Worm (Caenorhabditis elegans): ENCODE measurements around the gene C13C4.8.

The C13C4.8 gene

ce11 chrV:12162906-12163305, 45.1 kb downstream of the C13C4.8 start, which contains the start of gene srj-4:
Gene srj-4 (plus strand): TSS chrV:12163206.
- TF ChIP-seq ztf-29 (GFP tag; IDR thresholded peaks at IDR 0.05), result no peak
- TF ChIP-seq T22C8.4 (GFP tag; IDR thresholded peaks at IDR 0.05), result no peak
- no peak for TF ChIP-seq klf-2 (GFP tag; conservative IDR thresholded peaks at IDR 0.05)
- no peak for TF ChIP-seq ztf-23 (GFP tag; IDR thresholded peaks at IDR 0.05)
- no peak for TF ChIP-seq med-1 (GFP tag; optimal IDR thresholded peaks at IDR 0.05; ENCODE audit: insufficient read depth)
- no peak for TF ChIP-seq cog-1 (tag; optimal IDR thresholded peaks at IDR 0.05)
- TF ChIP-seq ref-1 (GFP tag; conservative IDR thresholded peaks at IDR 0.05), result no peak
- TF ChIP-seq flt-1 (GFP tag; IDR thresholded peaks at IDR 0.05), result no peak
- TF ChIP-seq tab-1 (GFP tag; IDR thresholded peaks at IDR 0.05), result no peak

- no peak for TF ChIP-seq ztf-23 (GFP tag; IDR thresholded peaks at IDR 0.05)
- TF ChIP-seq T22C8.4 (GFP tag; IDR thresholded peaks at IDR 0.05), result no peak
- no peak for TF ChIP-seq ref-1 (GFP tag; conservative IDR thresholded peaks at IDR 0.05)
- TF ChIP-seq tab-1 (GFP tag; IDR thresholded peaks at IDR 0.05), result no peak
- TF ChIP-seq flt-1 (GFP tag; IDR thresholded peaks at IDR 0.05), result no peak
- TF ChIP-seq ztf-29 (GFP tag; IDR thresholded peaks at IDR 0.05), result no peak
- TF ChIP-seq klf-2 (GFP tag; conservative IDR thresholded peaks at IDR 0.05), result no peak
- no peak for TF ChIP-seq cog-1 (tag; optimal IDR thresholded peaks at IDR 0.05)
- no peak for TF ChIP-seq med-1 (GFP tag; optimal IDR thresholded peaks at IDR 0.05; ENCODE audit: insufficient read depth)
These were observed 49.2 kb downstream of the C13C4.8 start for ce11 chrV:12167031-12167430.

- TF ChIP-seq ref-1 (GFP tag; conservative IDR thresholded peaks at IDR 0.05), result no peak
These were observed 49.9 kb downstream of the C13C4.8 start, which contains the start of gene col-37 for ce11 chrV:12167653-12168052. Gene col-37 (minus strand): TSS chrV:12167753.
